Worm (Caenorhabditis elegans) whole organism, young adult: ENCODE data around the gene spp-8.
"Not testable (repeated sequence)": the region's sequence is repeated elsewhere in the genome, so short reads cannot be mapped to it uniquely, and the experiment has no call there.

Source experiments
- Y79H2A.3 ChIP-seq: fragments of 200-800 bp; sonication (Bioruptor generic); conservative IDR thresholded peaks from 2 replicates; pipeline ENCODE4 v1.3.6; 2022; ENCODE audit warnings: missing genetic modification reagents, missing genetic modification characterization, missing compliant biosample characterization
- ceh-40 ChIP-seq: fragments of 200-800 bp; sonication (Bioruptor generic); IDR thresholded peaks from 2 replicates; pipeline ENCODE4 v1.3.6; 2022; ENCODE audit warnings: missing genetic modification characterization, missing compliant biosample characterization
- ceh-79 ChIP-seq: sonication (generic microtip); optimal IDR thresholded peaks from 2 replicates; lab custom pipeline; 2017; ENCODE audit warnings: mild to moderate bottlenecking, missing genetic modification characterization, missing compliant biosample characterization
- mxl-1 ChIP-seq: sonication (generic microtip); optimal IDR thresholded peaks from 2 replicates; lab custom pipeline; 2016; ENCODE audit warnings: missing genetic modification characterization, missing compliant biosample characterization

DNA sequence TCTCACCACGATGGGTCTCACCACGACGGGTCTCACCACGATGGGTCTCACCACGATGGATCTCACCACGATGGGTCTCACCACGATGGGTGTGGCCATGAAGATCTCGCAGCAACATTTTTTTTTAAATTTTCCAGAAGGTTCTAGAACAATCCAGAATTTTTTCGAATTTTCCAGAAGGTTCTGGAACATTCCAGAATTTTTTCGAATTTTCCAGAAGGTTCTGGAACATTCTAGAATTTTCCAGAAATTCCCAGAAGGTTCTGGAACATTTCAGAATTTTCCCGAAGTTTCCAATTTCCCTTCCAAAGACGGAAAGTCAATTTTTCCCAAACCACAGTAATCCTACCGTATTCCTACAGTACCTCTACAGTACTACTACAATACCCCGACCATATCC is 11.3 kb upstream of the spp-8 start:
- not testable (repeated sequence) for TF ChIP-seq mxl-1; Y79H2A.3 (GFP tag; lab: Robert Waterston, UW); ceh-79 (tag; lab: Kevin White, UChicago); ceh-40
